Fruit fly (Drosophila melanogaster) whole organism, adult: ENCODE measurements around the gene Lcp65Ag1.

Experiments
- CG11617 ChIP-seq: fragments of 200-800 bp; sonication (Bioruptor generic); optimal IDR thresholded peaks from 2 replicates; lab custom pipeline; 2017; ENCODE audit warnings: mild to moderate bottlenecking, missing biosample characterization, missing genetic modification reagents, missing genetic modification characterization
- CG12768 ChIP-seq: fragments of 200-800 bp; sonication (Bioruptor generic); optimal IDR thresholded peaks from 2 replicates; lab custom pipeline; 2017; ENCODE audit warnings: missing biosample characterization, missing genetic modification characterization, mild to moderate bottlenecking, moderate library complexity, missing genetic modification reagents
- CG14711 ChIP-seq: fragments of 200-800 bp; sonication (Bioruptor generic); optimal IDR thresholded peaks from 2 replicates; lab custom pipeline; 2018; ENCODE audit warnings: missing biosample characterization, mild to moderate bottlenecking, missing genetic modification characterization, moderate library complexity
- CG1620 ChIP-seq: fragments of 200-800 bp; sonication (Bioruptor generic); optimal IDR thresholded peaks from 2 replicates; lab custom pipeline; 2016; ENCODE audit warnings: missing biosample characterization, missing genetic modification characterization
- CG33017 ChIP-seq: fragments of 200-800 bp; sonication (Bioruptor generic); optimal IDR thresholded peaks from 2 replicates; lab custom pipeline; 2018; ENCODE audit warnings: missing biosample characterization, mild to moderate bottlenecking, missing genetic modification characterization, moderate library complexity
- CG7101 ChIP-seq: fragments of 200-800 bp; sonication (Bioruptor generic); optimal IDR thresholded peaks from 2 replicates; lab custom pipeline; 2018; ENCODE audit warnings: missing biosample characterization, mild to moderate bottlenecking, missing genetic modification characterization, moderate library complexity
- Hr96 ChIP-seq: fragments of 200-800 bp; sonication (Bioruptor generic); optimal IDR thresholded peaks from 2 replicates; lab custom pipeline; 2016; ENCODE audit warnings: missing biosample characterization, missing genetic modification characterization
- Mnt ChIP-seq: fragments of 200-800 bp; sonication (Bioruptor generic); optimal IDR thresholded peaks from 2 replicates; lab custom pipeline; 2016; ENCODE audit warnings: missing biosample characterization, mild to moderate bottlenecking, missing genetic modification characterization
- cnc ChIP-seq, 2 experiments: fragments of >200 bp; optimal IDR thresholded peaks; 2 replicates each; lab custom pipeline; 2017
- kay ChIP-seq: fragments of 200-800 bp; sonication (Bioruptor generic); peaks from one replicate; lab custom pipeline; 2016; ENCODE audit warnings: missing biosample characterization, missing genetic modification characterization, borderline replicate concordance
- ovo ChIP-seq: fragments of 200-800 bp; sonication (Bioruptor generic); optimal IDR thresholded peaks from 2 replicates; lab custom pipeline; 2016; ENCODE audit warnings: missing biosample characterization, missing genetic modification characterization
- pad ChIP-seq: fragments of 200-800 bp; sonication (Bioruptor generic); optimal IDR thresholded peaks from 3 replicates; lab custom pipeline; 2017; ENCODE audit warnings: missing biosample characterization, missing genetic modification characterization, mild to moderate bottlenecking, moderate library complexity, missing genetic modification reagents
- toe ChIP-seq: fragments of 200-800 bp; sonication (Bioruptor generic); optimal IDR thresholded peaks from 2 replicates; lab custom pipeline; 2016; ENCODE audit warnings: missing biosample characterization, missing genetic modification characterization

DNA sequence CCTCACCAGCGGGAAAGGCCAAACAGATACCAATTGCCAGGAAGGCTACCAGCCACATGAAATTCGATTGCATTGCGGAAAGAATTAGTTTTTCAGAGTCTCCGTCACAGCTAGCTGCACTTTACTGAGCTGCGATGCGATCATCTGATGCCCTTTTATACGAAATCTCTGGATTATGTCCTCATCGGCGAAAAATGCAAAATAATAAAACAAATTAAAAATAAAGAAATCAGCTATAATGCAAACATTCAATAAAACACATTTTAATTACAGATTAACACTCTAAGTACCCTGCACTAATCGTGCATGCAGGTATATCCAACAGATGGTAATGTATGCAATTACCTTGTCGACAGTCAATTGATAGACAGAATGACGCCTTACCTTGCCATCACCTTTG lies 3.1 kb downstream of the Lcp65Ag1 start, which contains the start of gene Cpr65Au:
- no peak for TF ChIP-seq CG7101
- no peak for TF ChIP-seq pad (GFP tag; lab: Kevin White, UChicago)
- TF ChIP-seq Hr96 (GFP tag; lab: Kevin White, UChicago), result no peak
- no peak for TF ChIP-seq ovo (GFP tag; lab: Kevin White, UChicago)
- no peak for TF ChIP-seq toe
- no peak for TF ChIP-seq kay
- no peak for TF ChIP-seq Mnt (GFP tag; lab: Kevin White, UChicago)
- no peak for TF ChIP-seq cnc (optimal IDR thresholded peaks at IDR 0.05; lab: Kevin White, UChicago)
- no peak for TF ChIP-seq CG12768 (GFP tag; lab: Kevin White, UChicago)
- no peak for TF ChIP-seq CG33017 (tag; lab: Kevin White, UChicago)
- TF ChIP-seq CG1620 (GFP tag; lab: Kevin White, UChicago), result no peak
- TF ChIP-seq CG14711, result no peak
- TF ChIP-seq CG11617 (GFP tag; lab: Kevin White, UChicago), result no peak
